Worm (Caenorhabditis elegans) whole organism, dauer: ENCODE measurements around the gene prp-19.

ENCODE experiments used
- unc-62 ChIP-seq: sonication (generic microtip); optimal IDR thresholded peaks from 2 replicates; lab custom pipeline; 2017; ENCODE audit warnings: missing biosample characterization, missing genetic modification reagents, missing genetic modification characterization

prp-19 gene

DNA sequence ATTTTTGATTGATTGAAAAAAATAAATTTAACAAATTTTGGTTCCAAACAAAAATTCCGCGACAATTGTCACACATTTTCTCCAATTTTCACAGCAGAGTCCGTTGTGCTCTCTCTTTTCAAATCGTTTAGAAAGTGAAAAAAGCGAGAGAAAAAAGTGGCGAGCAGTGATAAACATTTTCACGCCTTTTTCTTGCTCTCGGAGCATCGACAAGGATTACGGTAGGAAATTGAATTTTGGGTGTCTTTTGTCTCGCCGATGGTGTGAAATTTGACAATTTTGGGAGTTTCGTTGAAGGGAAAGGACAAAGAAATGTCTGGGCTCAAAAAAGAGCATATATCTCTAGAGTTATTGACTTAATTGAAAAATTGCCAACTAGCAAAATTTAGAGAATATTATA is 37.3 kb downstream of the prp-19 start:
- no peak for TF ChIP-seq unc-62 (GFP tag; lab: Kevin White, UChicago)

DNA sequence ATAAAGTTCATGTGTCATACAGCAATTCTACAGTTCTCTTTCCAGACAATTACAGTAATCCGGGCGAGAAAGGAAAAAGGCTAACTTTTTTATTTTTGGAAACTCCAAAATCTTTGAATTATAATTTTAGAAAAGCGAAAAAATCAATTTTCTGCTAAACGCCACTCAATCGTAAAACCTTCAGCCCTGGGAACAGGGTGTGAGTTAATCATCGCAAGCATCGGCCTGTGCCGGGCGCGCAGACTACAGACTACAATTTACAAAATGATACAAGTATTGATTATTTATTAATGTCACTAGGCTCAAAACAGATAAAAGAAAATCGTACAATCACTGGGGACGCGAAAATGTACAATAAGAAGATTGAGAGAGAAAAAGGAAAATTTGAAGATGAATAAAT is 41.2 kb downstream of the prp-19 start:
- TF ChIP-seq unc-62 (GFP tag; lab: Kevin White, UChicago), result no peak

DNA sequence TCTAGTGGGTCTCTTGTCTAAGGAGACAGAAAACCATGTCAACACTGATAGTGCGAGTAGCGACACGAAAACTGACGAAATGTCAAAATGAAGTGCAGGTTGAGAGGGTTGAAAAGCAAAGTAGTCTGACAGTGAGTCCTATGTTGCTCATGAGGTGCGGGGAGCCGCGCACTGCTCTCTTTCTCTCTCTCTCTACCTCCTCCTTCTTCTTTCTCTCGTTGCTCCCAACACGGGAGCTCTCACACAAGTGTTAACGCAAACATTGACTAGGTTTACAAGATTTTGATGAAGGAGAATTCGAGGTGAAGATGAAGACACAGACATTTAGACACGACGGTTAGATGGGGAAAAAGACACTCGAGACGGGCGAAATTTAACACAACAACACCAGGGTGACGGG is 42.6 kb downstream of the prp-19 start:
- no peak for TF ChIP-seq unc-62 (GFP tag; lab: Kevin White, UChicago)

DNA sequence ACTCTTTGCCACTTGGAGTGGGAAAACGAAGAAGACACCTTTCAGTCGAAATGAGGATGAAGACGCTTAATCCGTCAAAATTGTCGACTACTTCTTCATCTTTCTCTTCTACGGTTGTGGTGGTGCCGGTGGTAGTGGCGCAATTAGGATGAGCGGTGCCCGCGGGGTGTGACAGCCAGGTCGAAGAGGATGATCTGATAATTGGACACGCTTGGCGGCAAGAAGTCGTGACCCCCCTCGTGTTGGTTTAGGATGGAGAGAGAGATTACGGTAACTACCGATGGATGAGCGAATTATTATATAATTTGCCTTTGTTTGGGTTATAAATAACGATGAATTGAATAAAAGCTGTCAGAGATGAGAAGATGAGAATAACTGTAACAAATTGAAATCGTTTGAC is 44.9 kb downstream of the prp-19 start:
- TF ChIP-seq unc-62 (GFP tag; lab: Kevin White, UChicago), result no peak

DNA sequence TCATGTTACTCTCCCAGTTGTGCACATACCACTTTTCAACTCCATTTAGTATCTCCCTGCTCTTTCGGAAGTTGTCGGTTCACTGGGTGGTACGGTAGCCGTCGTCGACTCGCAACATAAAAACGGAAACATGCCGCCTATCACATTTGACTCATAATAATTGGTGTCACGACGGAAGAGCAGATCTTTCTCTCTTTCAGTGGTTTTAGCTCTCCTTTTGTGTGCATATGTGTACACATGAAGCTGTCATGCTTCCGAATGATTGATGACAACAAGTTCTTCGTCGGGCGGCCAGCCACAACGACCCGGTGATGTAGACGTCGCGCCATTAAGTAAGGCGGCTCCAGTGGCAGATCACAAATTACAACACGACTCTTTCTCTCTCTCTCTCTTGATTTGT is 46.1 kb downstream of the prp-19 start:
- TF ChIP-seq unc-62 (GFP tag; lab: Kevin White, UChicago), result no peak

DNA sequence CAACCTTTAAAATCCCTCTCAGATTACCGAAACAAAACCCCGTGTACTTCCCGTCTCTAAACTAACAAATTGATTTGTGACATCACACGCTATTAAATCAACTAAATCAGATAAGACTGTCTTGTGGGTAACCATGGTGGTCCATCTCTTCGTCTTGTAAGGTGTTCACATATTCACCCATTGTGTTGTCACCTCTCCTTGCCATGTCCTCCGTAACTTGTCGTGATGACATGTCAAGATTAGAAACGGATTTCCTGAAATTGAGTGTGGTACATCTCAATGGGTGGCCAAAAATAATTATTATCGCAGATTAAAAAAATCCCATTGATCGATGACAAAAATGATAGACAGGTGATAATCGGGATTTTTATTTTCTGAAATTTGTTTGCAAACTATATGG is 47.5 kb downstream of the prp-19 start:
- no peak for TF ChIP-seq unc-62 (GFP tag; lab: Kevin White, UChicago)

DNA sequence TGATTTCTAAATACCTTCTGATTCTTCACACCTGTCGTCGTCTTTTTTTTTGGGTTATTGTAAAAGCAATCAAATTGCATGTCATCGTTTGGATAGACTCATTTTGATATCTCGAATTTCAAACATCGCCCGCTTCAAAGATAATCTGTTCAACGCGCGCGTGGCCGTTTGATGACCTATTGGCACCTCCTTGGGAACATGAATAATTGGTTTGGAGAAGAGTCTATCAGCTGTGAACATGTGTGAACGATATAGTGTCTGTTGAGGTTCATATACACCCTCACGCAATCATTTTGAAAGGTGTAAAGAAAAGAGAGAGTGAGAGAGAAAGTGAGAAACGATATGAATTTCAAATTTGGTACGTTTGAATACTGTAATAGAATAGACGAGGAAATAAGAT is 51.3 kb downstream of the prp-19 start:
- no peak for TF ChIP-seq unc-62 (GFP tag; lab: Kevin White, UChicago)
